Worm (Caenorhabditis elegans) whole organism, L1 larva: Measurements from ENCODE around the gene srd-39.
A peak's percentile ranks its signal among the peaks of the same experiment; 100 is the strongest.

Experiments used
- C04F5.9 ChIP-seq: sonication (generic microtip); optimal IDR thresholded peaks from 2 replicates; lab custom pipeline; 2016; ENCODE audit warnings: missing genetic modification characterization, missing compliant biosample characterization
- C16A3.4 ChIP-seq: fragments of 150-350 bp; optimal IDR thresholded peaks from 2 replicates; lab custom pipeline; 2014; ENCODE audit warnings: missing biosample characterization, missing genetic modification characterization
- Y116A8C.19 ChIP-seq: sonication (generic microtip); optimal IDR thresholded peaks from 2 replicates; lab custom pipeline; 2016; ENCODE audit warnings: missing compliant biosample characterization, missing genetic modification characterization, borderline replicate concordance
- aha-1 ChIP-seq: fragments of 150-350 bp; optimal IDR thresholded peaks from 2 replicates; lab custom pipeline; 2014; ENCODE audit warnings: missing biosample characterization, missing genetic modification characterization
- aly-2 ChIP-seq: fragments of 150-350 bp; optimal IDR thresholded peaks from 2 replicates; lab custom pipeline; 2014; ENCODE audit warnings: missing biosample characterization, missing genetic modification characterization
- ama-1 ChIP-seq: fragments of 150-350 bp; optimal IDR thresholded peaks from 2 replicates; lab custom pipeline; 2014
- blmp-1 ChIP-seq: fragments of 150-350 bp; optimal IDR thresholded peaks from 2 replicates; lab custom pipeline; 2014; ENCODE audit warnings: missing biosample characterization, missing genetic modification characterization
- ceh-8 ChIP-seq: fragments of 200-800 bp; sonication (Bioruptor generic); optimal IDR thresholded peaks from 2 replicates; lab custom pipeline; 2018; ENCODE audit warnings: mild to moderate bottlenecking, missing genetic modification characterization, moderate library complexity, missing compliant biosample characterization
- ceh-82 ChIP-seq, 3 experiments: fragments of 150-350 bp in 1 of 3; sonication (generic microtip) in 2 of 3; optimal IDR thresholded peaks; 2 replicates each; lab custom pipeline; 2014 to 2017; ENCODE audit warnings: missing biosample characterization in 3 of 3, missing genetic modification characterization in 3 of 3
- ceh-88 ChIP-seq: fragments of 200-800 bp; sonication (Bioruptor generic); IDR thresholded peaks from 2 replicates; pipeline ENCODE4 v1.3.6; 2022; ENCODE audit warnings: missing genetic modification characterization, missing compliant biosample characterization
- ceh-90 ChIP-seq: sonication (generic microtip); optimal IDR thresholded peaks from 2 replicates; lab custom pipeline; 2016; ENCODE audit warnings: missing genetic modification characterization, missing compliant biosample characterization
- dsc-1 ChIP-seq: sonication (generic microtip); optimal IDR thresholded peaks from 2 replicates; lab custom pipeline; 2016; ENCODE audit warnings: mild to moderate bottlenecking, missing genetic modification characterization, missing compliant biosample characterization
- efl-3 ChIP-seq: fragments of 200-800 bp; sonication (Bioruptor generic); optimal IDR thresholded peaks from 2 replicates; lab custom pipeline; 2018; ENCODE audit warnings: mild to moderate bottlenecking, missing genetic modification characterization, missing compliant biosample characterization
- egl-27 ChIP-seq, 2 experiments: fragments of 150-350 bp in 1 of 2; sonication (generic microtip); optimal IDR thresholded peaks; 3 replicates each; lab custom pipeline; 2017 to 2018; ENCODE audit warnings: missing biosample characterization in 2 of 2, missing genetic modification characterization in 2 of 2, missing genetic modification reagents in 2 of 2
- elt-2 ChIP-seq: sonication (generic microtip); optimal IDR thresholded peaks from 2 replicates; lab custom pipeline; 2016; ENCODE audit warnings: missing genetic modification characterization, mild to moderate bottlenecking, inconsistent platforms, missing compliant biosample characterization, missing genetic modification reagents
- fkh-10 ChIP-seq: sonication (generic microtip); optimal IDR thresholded peaks from 2 replicates; lab custom pipeline; 2017; ENCODE audit warnings: missing biosample characterization, missing genetic modification reagents, missing genetic modification characterization
- fkh-4 ChIP-seq: sonication (generic microtip); optimal IDR thresholded peaks from 2 replicates; lab custom pipeline; 2016; ENCODE audit warnings: missing compliant biosample characterization, missing genetic modification characterization, borderline replicate concordance
- fos-1 ChIP-seq: fragments of 150-350 bp; optimal IDR thresholded peaks from 2 replicates; lab custom pipeline; 2014; ENCODE audit warnings: missing biosample characterization, missing genetic modification characterization
- hlh-17 ChIP-seq: fragments of 200-800 bp; sonication (Bioruptor generic); optimal IDR thresholded peaks from 2 replicates; lab custom pipeline; 2018; ENCODE audit warnings: missing genetic modification characterization, mild to moderate bottlenecking, missing compliant biosample characterization, moderate library complexity, borderline replicate concordance
- hlh-4 ChIP-seq: sonication (generic microtip); optimal IDR thresholded peaks from 2 replicates; lab custom pipeline; 2016; ENCODE audit warnings: mild to moderate bottlenecking, missing genetic modification characterization, missing compliant biosample characterization
- hpl-2 ChIP-seq: fragments of 150-350 bp; optimal IDR thresholded peaks from 2 replicates; lab custom pipeline; 2014; ENCODE audit warnings: missing biosample characterization, missing genetic modification reagents, missing genetic modification characterization
- irx-1 ChIP-seq: sonication (generic microtip); optimal IDR thresholded peaks from 2 replicates; lab custom pipeline; 2016; ENCODE audit warnings: missing genetic modification characterization, missing compliant biosample characterization
- lin-13 ChIP-seq: fragments of 150-350 bp; optimal IDR thresholded peaks from 2 replicates; lab custom pipeline; 2014; ENCODE audit warnings: missing biosample characterization, missing genetic modification reagents, missing genetic modification characterization
- lin-14 ChIP-seq: fragments of 200-800 bp; sonication (Bioruptor generic); optimal IDR thresholded peaks from 2 replicates; lab custom pipeline; 2018; ENCODE audit warnings: mild to moderate bottlenecking, missing genetic modification characterization, moderate library complexity, missing compliant biosample characterization
- lin-35 ChIP-seq, 2 experiments: fragments of 150-350 bp; optimal IDR thresholded peaks; 2 replicates each; lab custom pipeline; 2014; ENCODE audit warnings: missing biosample characterization in 2 of 2, missing genetic modification characterization in 2 of 2, missing genetic modification reagents in 2 of 2
- mab-9 ChIP-seq: fragments of 200-800 bp; sonication (Bioruptor generic); IDR thresholded peaks from 2 replicates; pipeline ENCODE4 v1.3.6; 2022; ENCODE audit warnings: missing genetic modification reagents, missing genetic modification characterization, missing compliant biosample characterization
- mef-2 ChIP-seq: fragments of 150-350 bp; optimal IDR thresholded peaks from 2 replicates; lab custom pipeline; 2014; ENCODE audit warnings: missing biosample characterization, missing genetic modification characterization
- nhr-11 ChIP-seq: fragments of 150-350 bp; optimal IDR thresholded peaks from 2 replicates; lab custom pipeline; 2014; ENCODE audit warnings: missing biosample characterization, missing genetic modification characterization
- nhr-12 ChIP-seq: sonication (generic microtip); optimal IDR thresholded peaks from 2 replicates; lab custom pipeline; 2017; ENCODE audit warnings: missing biosample characterization, missing genetic modification characterization
- nhr-20 ChIP-seq: sonication (generic microtip); optimal IDR thresholded peaks from 2 replicates; lab custom pipeline; 2016; ENCODE audit warnings: mild to moderate bottlenecking, missing genetic modification characterization, missing compliant biosample characterization
- nhr-28 ChIP-seq: fragments of 150-350 bp; optimal IDR thresholded peaks from 2 replicates; lab custom pipeline; 2014; ENCODE audit warnings: missing biosample characterization, missing genetic modification characterization
- nhr-47 ChIP-seq: sonication (generic microtip); optimal IDR thresholded peaks from 2 replicates; lab custom pipeline; 2016; ENCODE audit warnings: mild to moderate bottlenecking, missing genetic modification characterization, moderate library complexity, missing compliant biosample characterization
- nhr-71 ChIP-seq: sonication (generic microtip); optimal IDR thresholded peaks from 2 replicates; lab custom pipeline; 2016; ENCODE audit warnings: mild to moderate bottlenecking, missing genetic modification characterization, moderate library complexity, missing compliant biosample characterization
- nhr-85 ChIP-seq: sonication (generic microtip); peaks from one replicate; lab custom pipeline; 2016; ENCODE audit warnings: missing genetic modification characterization, inconsistent platforms, missing compliant biosample characterization
- rnt-1 ChIP-seq: sonication (generic microtip); optimal IDR thresholded peaks from 2 replicates; lab custom pipeline; 2016; ENCODE audit warnings: mild to moderate bottlenecking, missing genetic modification characterization, moderate library complexity, missing compliant biosample characterization
- snpc-4 ChIP-seq: fragments of 150-350 bp; optimal IDR thresholded peaks from 2 replicates; lab custom pipeline; 2014; ENCODE audit warnings: missing biosample characterization, missing genetic modification characterization
- snu-23 ChIP-seq: sonication (generic microtip); optimal IDR thresholded peaks from 2 replicates; lab custom pipeline; 2016; ENCODE audit warnings: missing genetic modification characterization, missing compliant biosample characterization
- sox-4 ChIP-seq: sonication (generic microtip); optimal IDR thresholded peaks from 2 replicates; lab custom pipeline; 2016; ENCODE audit warnings: missing genetic modification characterization, missing compliant biosample characterization
- swsn-7 ChIP-seq: sonication (generic microtip); optimal IDR thresholded peaks from 2 replicates; lab custom pipeline; 2016; ENCODE audit warnings: missing genetic modification characterization, missing compliant biosample characterization
- unc-130 ChIP-seq: fragments of 150-350 bp; optimal IDR thresholded peaks from 2 replicates; lab custom pipeline; 2017; ENCODE audit warnings: missing biosample characterization, missing genetic modification characterization, inconsistent platforms
- unc-62 ChIP-seq: fragments of 150-350 bp; optimal IDR thresholded peaks from 2 replicates; lab custom pipeline; 2014; ENCODE audit warnings: missing biosample characterization, missing genetic modification reagents, missing genetic modification characterization
- unc-86 ChIP-seq: sonication (generic microtip); optimal IDR thresholded peaks from 2 replicates; lab custom pipeline; 2016; ENCODE audit warnings: missing genetic modification characterization, missing compliant biosample characterization
- xbp-1 ChIP-seq: sonication (generic microtip); optimal IDR thresholded peaks from 2 replicates; lab custom pipeline; 2016; ENCODE audit warnings: missing genetic modification characterization, missing compliant biosample characterization
- zip-4 ChIP-seq: fragments of 200-800 bp; sonication (Bioruptor generic); optimal IDR thresholded peaks from 2 replicates; lab custom pipeline; 2018; ENCODE audit warnings: mild to moderate bottlenecking, missing genetic modification characterization, moderate library complexity, missing compliant biosample characterization
- ztf-11 ChIP-seq, 2 experiments: sonication (generic microtip); optimal IDR thresholded peaks; 2 replicates each; lab custom pipeline; 2016 to 2017; ENCODE audit warnings: missing genetic modification characterization in 2 of 2, missing biosample characterization in 1 of 2, missing compliant biosample characterization in 1 of 2

Gene srd-39

ce11 chrX:13250163-13250562 lies 50.2 kb downstream of the srd-39 start (continued):
- no peak for TF ChIP-seq ztf-11 (tag; optimal IDR thresholded peaks at IDR 0.05; lab: Kevin White, UChicago)
- no peak for TF ChIP-seq fkh-4 (tag; lab: Kevin White, UChicago)
- no peak for TF ChIP-seq fkh-10 (GFP tag; lab: Kevin White, UChicago)
- peak; percentile 89 for TF ChIP-seq nhr-20
- no peak for TF ChIP-seq Y116A8C.19 (tag; lab: Kevin White, UChicago)
- TF ChIP-seq ceh-8 (GFP tag; lab: Kevin White, UChicago), result no peak
- TF ChIP-seq nhr-28 (tag; lab: Kevin White, UChicago), result no peak
- TF ChIP-seq hlh-17 (GFP tag; lab: Kevin White, UChicago), result no peak
- TF ChIP-seq aha-1 (tag; lab: Kevin White, UChicago), result no peak
- TF ChIP-seq xbp-1 (tag; lab: Kevin White, UChicago), result no peak
- TF ChIP-seq dsc-1 (tag; lab: Kevin White, UChicago), result no peak
- peak; percentile 27 to 33 for TF ChIP-seq egl-27 (tag; optimal IDR thresholded peaks at IDR 0.05; lab: Kevin White, UChicago)
- peak; percentile 23 for TF ChIP-seq rnt-1 (tag; lab: Kevin White, UChicago)
- no peak for TF ChIP-seq snpc-4 (tag; lab: Kevin White, UChicago)
- TF ChIP-seq lin-13 (GFP tag; lab: Kevin White, UChicago), result no peak
- TF ChIP-seq lin-35 (GFP tag; optimal IDR thresholded peaks at IDR 0.05; lab: Kevin White, UChicago), result peak in 1 of 2 experiments; percentile 64
- peak; percentile 85 for TF ChIP-seq lin-14 (GFP tag; lab: Kevin White, UChicago)
- no peak for TF ChIP-seq hlh-4 (tag; lab: Kevin White, UChicago)
- peak; percentile 53 for TF ChIP-seq C16A3.4 (tag; lab: Kevin White, UChicago)
- TF ChIP-seq mab-9, result no peak
- TF ChIP-seq swsn-7, result peak; percentile 25
- TF ChIP-seq ama-1 (lab: Kevin White, UChicago), result no peak
- TF ChIP-seq blmp-1, result peak; percentile 91
- TF ChIP-seq snu-23, result peak; percentile 75
- no peak for TF ChIP-seq irx-1 (tag; lab: Kevin White, UChicago)
- TF ChIP-seq nhr-11, result no peak
- TF ChIP-seq aly-2, result no peak
- no peak for TF ChIP-seq sox-4
- TF ChIP-seq nhr-12 (tag; lab: Kevin White, UChicago), result no peak
- TF ChIP-seq zip-4 (GFP tag; lab: Kevin White, UChicago), result no peak
- TF ChIP-seq nhr-71, result peak; percentile 74
- TF ChIP-seq hpl-2, result no peak
- TF ChIP-seq unc-130, result peak; percentile 63
- no peak for TF ChIP-seq unc-62 (GFP tag; lab: Kevin White, UChicago)
- no peak for TF ChIP-seq C04F5.9 (tag; lab: Kevin White, UChicago)
- peak; percentile 95 for TF ChIP-seq nhr-85 (tag; lab: Kevin White, UChicago)
- no peak for TF ChIP-seq ceh-88 (GFP tag; lab: Robert Waterston, UW)
- TF ChIP-seq fos-1, result no peak
- peak in 1 of 3 experiments; percentile 6 for TF ChIP-seq ceh-82 (tag; optimal IDR thresholded peaks at IDR 0.05; lab: Kevin White, UChicago)
- TF ChIP-seq ceh-90 (tag; lab: Kevin White, UChicago), result no peak
- TF ChIP-seq nhr-47 (tag; lab: Kevin White, UChicago), result no peak
- no peak for TF ChIP-seq mef-2 (tag; lab: Kevin White, UChicago)
- peak; percentile 76 for TF ChIP-seq elt-2 (tag; lab: Kevin White, UChicago)
- no peak for TF ChIP-seq unc-86 (tag; lab: Kevin White, UChicago)
- no peak for TF ChIP-seq efl-3
- TF ChIP-seq, all 84 proteins: peak for 23
